Worm (Caenorhabditis elegans) whole organism, L4 larva: ENCODE results near the gene K12D12.4.

Experiments used
- F26F4.8 ChIP-seq: fragments of 200-800 bp; sonication (Bioruptor generic); conservative IDR thresholded peaks from 2 replicates; pipeline ENCODE4 v1.3.6; 2022; ENCODE audit warnings: missing genetic modification characterization, missing compliant biosample characterization
- F49E8.2 ChIP-seq: sonication (generic microtip); optimal IDR thresholded peaks from 2 replicates; lab custom pipeline; 2016; ENCODE audit warnings: missing compliant biosample characterization, mild to moderate bottlenecking, missing genetic modification characterization, borderline replicate concordance
- R02D3.7 ChIP-seq: fragments of 150-350 bp; sonication (generic microtip); optimal IDR thresholded peaks from 3 replicates; lab custom pipeline; 2014; ENCODE audit warnings: missing biosample characterization, missing genetic modification characterization
- T26A8.4 ChIP-seq: fragments of 200-800 bp; sonication (Bioruptor generic); IDR thresholded peaks from 2 replicates; pipeline ENCODE4 v1.3.6; 2022; ENCODE audit warnings: missing genetic modification characterization, missing compliant biosample characterization
- Y105C5A.15 ChIP-seq: fragments of 200-800 bp; sonication (Bioruptor generic); IDR thresholded peaks from 2 replicates; pipeline ENCODE4 v1.3.6; 2022; ENCODE audit warnings: missing genetic modification characterization, missing compliant biosample characterization
- Y5F2A.4 ChIP-seq: fragments of 200-800 bp; sonication (Bioruptor generic); optimal IDR thresholded peaks from 2 replicates; lab custom pipeline; 2018; ENCODE audit warnings: mild to moderate bottlenecking, missing genetic modification characterization, missing compliant biosample characterization
- ZK546.5 ChIP-seq, 2 experiments: sonication (generic microtip); optimal IDR thresholded peaks; 2 replicates each; lab custom pipeline; 2017; ENCODE audit warnings: missing biosample characterization in 2 of 2, missing genetic modification characterization in 2 of 2
- aha-1 ChIP-seq: fragments of 150-350 bp; peaks from one replicate; lab custom pipeline; 2014; ENCODE audit warnings: missing biosample characterization, missing genetic modification characterization
- ama-1 ChIP-seq: fragments of 150-350 bp; optimal IDR thresholded peaks from 2 replicates; lab custom pipeline; 2014; ENCODE audit warnings: inconsistent platforms, mixed read lengths
- attf-4 ChIP-seq: sonication (generic microtip); optimal IDR thresholded peaks from 3 replicates; lab custom pipeline; 2017; ENCODE audit warnings: missing biosample characterization, missing genetic modification characterization
- ceh-28 ChIP-seq: fragments of 150-350 bp; optimal IDR thresholded peaks from 2 replicates; lab custom pipeline; 2014; ENCODE audit warnings: missing biosample characterization, missing genetic modification reagents, missing genetic modification characterization
- daf-12 ChIP-seq: fragments of 150-350 bp; optimal IDR thresholded peaks from 2 replicates; lab custom pipeline; 2014; ENCODE audit warnings: missing biosample characterization, missing genetic modification reagents, missing genetic modification characterization
- daf-16 ChIP-seq, 3 experiments: sonication (generic microtip); optimal IDR thresholded peaks; 2 replicates each; lab custom pipeline; 2016 to 2017; ENCODE audit warnings: missing genetic modification characterization in 3 of 3, missing genetic modification reagents in 3 of 3, mild to moderate bottlenecking in 2 of 3, missing compliant biosample characterization in 2 of 3, missing biosample characterization in 1 of 3, moderate library complexity in 1 of 3
- daf-19 ChIP-seq: fragments of 200-800 bp; sonication (Bioruptor generic); conservative IDR thresholded peaks from 2 replicates; pipeline ENCODE4 v1.3.6; 2022; ENCODE audit warnings: missing genetic modification characterization, missing compliant biosample characterization
- daf-8 ChIP-seq: fragments of 200-800 bp; sonication (Bioruptor generic); IDR thresholded peaks from 2 replicates; pipeline ENCODE4 v1.3.6; 2022; ENCODE audit warnings: missing genetic modification characterization, missing compliant biosample characterization
- dmd-9 ChIP-seq: fragments of 200-800 bp; sonication (Bioruptor generic); IDR thresholded peaks from 2 replicates; pipeline ENCODE4 v1.3.6; 2022; ENCODE audit warnings: missing genetic modification reagents, missing genetic modification characterization, missing compliant biosample characterization
- dve-1 ChIP-seq: sonication (generic microtip); optimal IDR thresholded peaks from 2 replicates; lab custom pipeline; 2017; ENCODE audit warnings: antibody characterized with exemption, mild to moderate bottlenecking, missing genetic modification characterization, missing compliant biosample characterization; ENCODE audit not compliant: insufficient read depth
- fkh-10 ChIP-seq: fragments of 150-350 bp; optimal IDR thresholded peaks from 2 replicates; lab custom pipeline; 2014; ENCODE audit warnings: missing biosample characterization, missing genetic modification reagents, missing genetic modification characterization
- fos-1 ChIP-seq: fragments of 150-350 bp; optimal IDR thresholded peaks from 2 replicates; lab custom pipeline; 2014; ENCODE audit warnings: missing biosample characterization, missing genetic modification characterization
- gei-8 ChIP-seq: fragments of 200-800 bp; sonication (Bioruptor generic); optimal IDR thresholded peaks from 2 replicates; lab custom pipeline; 2018; ENCODE audit warnings: mild to moderate bottlenecking, missing genetic modification characterization, missing compliant biosample characterization
- lim-7 ChIP-seq: fragments of 200-800 bp; sonication (Bioruptor generic); IDR thresholded peaks from 2 replicates; pipeline ENCODE4 v1.3.6; 2022; ENCODE audit warnings: missing genetic modification characterization, missing compliant biosample characterization
- lin-15B ChIP-seq: fragments of 150-350 bp; sonication (generic microtip); optimal IDR thresholded peaks from 3 replicates; lab custom pipeline; 2014; ENCODE audit warnings: missing biosample characterization, missing genetic modification characterization
- lsy-2 ChIP-seq, 2 experiments: fragments of 150-350 bp in 1 of 2; sonication (generic microtip) in 1 of 2; optimal IDR thresholded peaks; 2 replicates each; lab custom pipeline; 2014 to 2017; ENCODE audit warnings: missing biosample characterization in 2 of 2, missing genetic modification characterization in 2 of 2
- madf-9 ChIP-seq: fragments of 200-800 bp; sonication (Bioruptor generic); conservative IDR thresholded peaks from 2 replicates; pipeline ENCODE4 v1.3.6; 2022; ENCODE audit warnings: missing genetic modification reagents, missing genetic modification characterization, missing compliant biosample characterization
- mdt-29 ChIP-seq: fragments of 200-800 bp; sonication (Bioruptor generic); IDR thresholded peaks from 2 replicates; pipeline ENCODE4 v1.3.6; 2022; ENCODE audit warnings: missing genetic modification reagents, missing genetic modification characterization, missing compliant biosample characterization
- mep-1 ChIP-seq: fragments of 150-350 bp; sonication (generic microtip); optimal IDR thresholded peaks from 3 replicates; lab custom pipeline; 2014; ENCODE audit warnings: missing biosample characterization, missing genetic modification characterization
- mes-2 ChIP-seq: sonication (generic microtip); optimal IDR thresholded peaks from 2 replicates; lab custom pipeline; 2016; ENCODE audit warnings: missing genotype, mild to moderate bottlenecking, missing genetic modification characterization, missing compliant biosample characterization; ENCODE audit not compliant: poor library complexity, severe bottlenecking
- nhr-102 ChIP-seq: sonication (generic microtip); optimal IDR thresholded peaks from 2 replicates; lab custom pipeline; 2016; ENCODE audit warnings: mild to moderate bottlenecking, missing genetic modification characterization, moderate library complexity, missing compliant biosample characterization
- nhr-11 ChIP-seq: fragments of 150-350 bp; optimal IDR thresholded peaks from 2 replicates; lab custom pipeline; 2014; ENCODE audit warnings: missing biosample characterization, missing genetic modification characterization
- nhr-111 ChIP-seq: fragments of 200-800 bp; sonication (Bioruptor generic); optimal IDR thresholded peaks from 2 replicates; lab custom pipeline; 2018; ENCODE audit warnings: mild to moderate bottlenecking, missing genetic modification characterization, missing compliant biosample characterization
- nhr-237 ChIP-seq: sonication (generic microtip); optimal IDR thresholded peaks from 2 replicates; lab custom pipeline; 2017; ENCODE audit warnings: missing biosample characterization, missing genetic modification characterization
- nhr-48 ChIP-seq: sonication (generic microtip); optimal IDR thresholded peaks from 2 replicates; lab custom pipeline; 2016; ENCODE audit warnings: mild to moderate bottlenecking, missing genetic modification characterization, missing compliant biosample characterization
- saeg-2 ChIP-seq: fragments of 200-800 bp; sonication (Bioruptor generic); IDR thresholded peaks from 2 replicates; pipeline ENCODE4 v1.3.6; 2022; ENCODE audit warnings: missing genetic modification reagents, missing genetic modification characterization, missing compliant biosample characterization
- snpc-1.2 ChIP-seq: fragments of 200-800 bp; sonication (Bioruptor generic); IDR thresholded peaks from 2 replicates; pipeline ENCODE4 v1.3.6; 2022; ENCODE audit warnings: missing genetic modification reagents, missing genetic modification characterization, missing compliant biosample characterization
- spr-1 ChIP-seq: sonication (generic microtip); optimal IDR thresholded peaks from 2 replicates; lab custom pipeline; 2016; ENCODE audit warnings: mild to moderate bottlenecking, missing genetic modification characterization, missing compliant biosample characterization
- spr-3 ChIP-seq: fragments of 200-800 bp; sonication (Bioruptor generic); optimal IDR thresholded peaks from 2 replicates; lab custom pipeline; 2018; ENCODE audit warnings: mild to moderate bottlenecking, missing genetic modification characterization, missing compliant biosample characterization
- tra-1 ChIP-seq: fragments of 200-800 bp; sonication (Bioruptor generic); IDR thresholded peaks from 2 replicates; pipeline ENCODE4 v1.3.6; 2022; ENCODE audit warnings: missing genetic modification reagents, missing genetic modification characterization, missing compliant biosample characterization
- unc-62 ChIP-seq, 3 experiments: fragments of 150-350 bp in 1 of 3; sonication (generic microtip); optimal IDR thresholded peaks in 2 of 3; peaks in 1 of 3; 1 replicate in 1 of 3; 2 replicates in 2 of 3; lab custom pipeline; 2014 to 2017; ENCODE audit warnings: missing biosample characterization in 3 of 3, missing genetic modification characterization in 3 of 3, missing genetic modification reagents in 3 of 3, missing genotype in 1 of 3
- vab-7 ChIP-seq: fragments of 200-800 bp; sonication (Bioruptor generic); IDR thresholded peaks from 2 replicates; pipeline ENCODE4 v1.3.6; 2022; ENCODE audit warnings: missing genetic modification reagents, missing genetic modification characterization, missing compliant biosample characterization
- zfp-2 ChIP-seq: sonication (generic microtip); optimal IDR thresholded peaks from 2 replicates; lab custom pipeline; 2016; ENCODE audit warnings: mild to moderate bottlenecking, missing genetic modification characterization, missing compliant biosample characterization
- zfp-3 ChIP-seq: fragments of 200-800 bp; sonication (Bioruptor generic); conservative IDR thresholded peaks from 2 replicates; pipeline ENCODE4 v1.3.6; 2022; ENCODE audit warnings: missing genetic modification reagents, missing genetic modification characterization, missing compliant biosample characterization

K12D12.4 gene

DNA sequence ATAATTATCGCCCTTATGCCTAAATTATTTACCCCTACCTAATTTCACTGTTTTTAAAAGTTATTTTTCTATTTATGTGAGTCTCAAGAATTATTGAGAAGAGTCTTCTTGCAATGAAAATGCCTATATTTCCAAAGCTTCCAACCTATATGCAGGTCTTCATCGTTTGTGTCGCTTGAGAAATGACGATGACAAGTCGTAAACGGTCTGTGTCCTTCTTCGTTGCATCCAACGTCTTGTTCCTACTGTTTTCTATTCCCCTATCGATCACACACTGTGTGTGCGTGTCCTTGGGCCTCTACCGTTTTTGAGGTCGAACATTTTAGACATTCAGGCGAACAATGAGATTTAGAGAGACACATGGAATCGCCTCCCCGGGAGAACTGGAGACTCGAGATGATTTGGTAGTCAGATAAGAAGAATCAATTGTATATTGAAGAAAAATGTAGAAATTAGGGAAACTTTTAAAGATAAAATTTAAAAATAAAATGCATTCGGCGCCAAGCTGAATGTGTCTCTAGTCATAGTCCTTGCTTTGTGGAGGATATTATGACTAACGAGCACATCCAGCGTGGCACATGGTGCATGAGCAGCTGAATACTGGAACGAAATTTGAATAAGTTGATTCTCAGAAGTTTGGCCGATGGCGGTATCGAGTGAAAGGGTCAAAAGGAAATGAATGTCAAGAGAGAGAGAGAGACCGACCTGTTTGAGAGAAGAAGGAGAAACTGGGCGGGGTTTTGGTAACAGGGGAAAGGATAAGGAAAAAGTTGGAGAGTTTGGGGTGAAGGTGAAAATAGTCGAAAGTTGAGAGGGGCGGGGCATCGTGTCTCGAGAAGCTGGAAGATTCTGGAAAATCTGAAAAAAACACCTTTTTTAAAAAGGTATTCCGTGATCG is 15.2 kb upstream of the K12D12.4 start (continued):
- TF ChIP-seq mes-2 (tag; lab: Kevin White, UChicago) (peak; percentile 32), zfp-2 (tag; lab: Kevin White, UChicago) (no peak), lin-15B (no peak), nhr-111 (GFP tag; lab: Kevin White, UChicago) (no peak), snpc-1.2 (GFP tag; lab: Robert Waterston, UW) (peak; percentile 7; the same call in 1 of the 2 replicates), ZK546.5 (tag; optimal IDR thresholded peaks at IDR 0.05; lab: Kevin White, UChicago) (no peak), saeg-2 (GFP tag; lab: Robert Waterston, UW) (no peak), nhr-102 (tag; lab: Kevin White, UChicago) (no peak), nhr-48 (peak; percentile 12), dmd-9 (GFP tag; lab: Robert Waterston, UW) (no peak), daf-16 (GFP tag; optimal IDR thresholded peaks at IDR 0.05; lab: Kevin White, UChicago) (peak in 1 of 2 experiments; percentile 19), daf-16 (tag; optimal IDR thresholded peaks at IDR 0.05; lab: Kevin White, UChicago) (no peak), daf-8 (GFP tag; lab: Robert Waterston, UW) (no peak), Y105C5A.15 (GFP tag; lab: Robert Waterston, UW) (peak; percentile 71; the same call in 1 of the 2 replicates), ceh-28 (tag; lab: Kevin White, UChicago) (no peak), attf-4 (tag; lab: Kevin White, UChicago) (no peak), aha-1 (tag; lab: Kevin White, UChicago) (peak; percentile 7), daf-19 (no peak), spr-1 (tag; lab: Kevin White, UChicago) (peak; percentile 35), dve-1 (tag; lab: Kevin White, UChicago) (no peak), fos-1 (no peak), tra-1 (0 out of 2 replicates have a peak, but pooled peaks have one; percentile 12), T26A8.4 (GFP tag; lab: Robert Waterston, UW) (no peak), mep-1 (tag; lab: Kevin White, UChicago) (no peak), Y5F2A.4 (GFP tag; lab: Kevin White, UChicago) (peak; percentile 23), lsy-2 (tag; optimal IDR thresholded peaks at IDR 0.05; lab: Kevin White, UChicago) (peak; percentile 13 to 20), daf-12 (tag; lab: Kevin White, UChicago) (no peak), madf-9 (GFP tag; lab: Robert Waterston, UW) (no peak), F49E8.2 (peak; percentile 83), lim-7 (GFP tag; lab: Robert Waterston, UW) (0 out of 2 replicates have a peak, but pooled peaks have one; percentile 68), vab-7 (GFP tag; lab: Robert Waterston, UW) (no peak), spr-3 (GFP tag; lab: Kevin White, UChicago) (no peak), mdt-29 (GFP tag; lab: Robert Waterston, UW) (peak; percentile 36; the same call in 1 of the 2 replicates), fkh-10 (no peak), R02D3.7 (tag; lab: Kevin White, UChicago) (no peak), F26F4.8 (GFP tag; lab: Robert Waterston, UW) (no peak), unc-62 (GFP tag; optimal IDR thresholded peaks at IDR 0.05 in 1 of 2; lab: Kevin White, UChicago) (peak in 1 of 2 experiments; percentile 60), unc-62 (tag; optimal IDR thresholded peaks at IDR 0.05; lab: Kevin White, UChicago) (no peak), zfp-3 (GFP tag; lab: Robert Waterston, UW) (no peak), nhr-237 (tag; lab: Kevin White, UChicago) (no peak), gei-8 (GFP tag; lab: Kevin White, UChicago) (no peak), ama-1 (lab: Kevin White, UChicago) (peak; percentile 52), nhr-11 (tag; lab: Kevin White, UChicago) (no peak)
